Fruit fly (Drosophila melanogaster) whole organism, pupa: ENCODE data around the gene CG14655.

ENCODE experiments used
- CG10348 ChIP-seq: fragments of 200-800 bp; sonication (Bioruptor generic); IDR thresholded peaks from 2 replicates; pipeline ENCODE4 v1.3.6; 2022; ENCODE audit warnings: missing biosample characterization, missing genetic modification characterization
- CG12605 ChIP-seq: fragments of 200-800 bp; sonication (Bioruptor generic); IDR thresholded peaks from 2 replicates; pipeline ENCODE4 v1.3.6; 2022; ENCODE audit warnings: missing biosample characterization, missing genetic modification characterization
- CG13204 ChIP-seq: fragments of 200-800 bp; sonication (Bioruptor generic); optimal IDR thresholded peaks from 2 replicates; lab custom pipeline; 2018; ENCODE audit warnings: missing biosample characterization, mild to moderate bottlenecking, missing genetic modification characterization, moderate library complexity
- CG14655 ChIP-seq: fragments of 200-800 bp; sonication (Bioruptor generic); optimal IDR thresholded peaks from 3 replicates; lab custom pipeline; 2017; ENCODE audit warnings: mild to moderate bottlenecking, missing biosample characterization, missing genetic modification reagents, missing genetic modification characterization
- CG15710 ChIP-seq: fragments of 200-800 bp; sonication (Bioruptor generic); optimal IDR thresholded peaks from 2 replicates; lab custom pipeline; 2018; ENCODE audit warnings: missing biosample characterization, mild to moderate bottlenecking, missing genetic modification characterization, moderate library complexity
- CG17806 ChIP-seq: fragments of 200-800 bp; sonication (Bioruptor generic); optimal IDR thresholded peaks from 2 replicates; lab custom pipeline; 2018; ENCODE audit warnings: missing biosample characterization, mild to moderate bottlenecking, missing genetic modification characterization, moderate library complexity
- CG32121 ChIP-seq: fragments of 200-800 bp; sonication (Bioruptor generic); IDR thresholded peaks from 2 replicates; pipeline ENCODE4 v1.3.6; 2022; ENCODE audit warnings: missing biosample characterization, missing genetic modification characterization
- CG34367 ChIP-seq: fragments of 200-800 bp; sonication (Bioruptor generic); optimal IDR thresholded peaks from 2 replicates; lab custom pipeline; 2018; ENCODE audit warnings: missing biosample characterization, mild to moderate bottlenecking, missing genetic modification characterization
- CG4496 ChIP-seq: fragments of 200-800 bp; sonication (Bioruptor generic); IDR thresholded peaks from 3 replicates; pipeline ENCODE4 v1.3.6; 2022; ENCODE audit warnings: missing biosample characterization, missing genetic modification characterization
- CG8159 ChIP-seq: fragments of 200-800 bp; sonication (Bioruptor generic); optimal IDR thresholded peaks from 3 replicates; lab custom pipeline; 2018; ENCODE audit warnings: missing biosample characterization, mild to moderate bottlenecking, missing genetic modification characterization, moderate library complexity
- CG8301 ChIP-seq: fragments of 200-800 bp; sonication (Bioruptor generic); optimal IDR thresholded peaks from 2 replicates; lab custom pipeline; 2018; ENCODE audit warnings: missing biosample characterization, mild to moderate bottlenecking, missing genetic modification characterization
- CG9948 ChIP-seq: fragments of 200-800 bp; sonication (Bioruptor generic); optimal IDR thresholded peaks from 2 replicates; lab custom pipeline; 2018; ENCODE audit warnings: missing biosample characterization, mild to moderate bottlenecking, missing genetic modification characterization, moderate library complexity
- D1 ChIP-seq: fragments of 200-800 bp; sonication (Bioruptor generic); optimal IDR thresholded peaks from 2 replicates; lab custom pipeline; 2018; ENCODE audit warnings: missing biosample characterization, mild to moderate bottlenecking, missing genetic modification characterization, moderate library complexity
- EcR ChIP-seq: fragments of 200-800 bp; sonication (Bioruptor generic); optimal IDR thresholded peaks from 3 replicates; lab custom pipeline; 2019; ENCODE audit warnings: missing biosample characterization, missing genetic modification characterization, mild to moderate bottlenecking, moderate library complexity, missing genetic modification reagents
- Ets98B ChIP-seq: fragments of 200-800 bp; sonication (Bioruptor generic); IDR thresholded peaks from 2 replicates; pipeline ENCODE4 v1.3.6; 2022; ENCODE audit warnings: missing biosample characterization, missing genetic modification characterization
- Pif1A ChIP-seq: fragments of 200-800 bp; sonication (Bioruptor generic); optimal IDR thresholded peaks from 3 replicates; lab custom pipeline; 2016; ENCODE audit warnings: missing biosample characterization, missing genetic modification characterization
- Pif1B ChIP-seq: fragments of 200-800 bp; sonication (Bioruptor generic); optimal IDR thresholded peaks from 3 replicates; lab custom pipeline; 2016; ENCODE audit warnings: missing biosample characterization, missing genetic modification characterization
- Snoo ChIP-seq: fragments of 200-800 bp; sonication (Bioruptor generic); optimal IDR thresholded peaks from 3 replicates; lab custom pipeline; 2017; ENCODE audit warnings: missing biosample characterization, mild to moderate bottlenecking, missing genetic modification characterization, inconsistent platforms
- fd96Ca ChIP-seq: fragments of 200-800 bp; sonication (Bioruptor generic); IDR thresholded peaks from 3 replicates; pipeline ENCODE4 v1.3.6; 2022; ENCODE audit warnings: missing biosample characterization, missing genetic modification characterization
- gl ChIP-seq: fragments of 200-800 bp; sonication (Bioruptor generic); optimal IDR thresholded peaks from 2 replicates; lab custom pipeline; 2018; ENCODE audit warnings: missing biosample characterization, mild to moderate bottlenecking, missing genetic modification characterization
- rn ChIP-seq: fragments of 200-800 bp; sonication (Bioruptor generic); IDR thresholded peaks from 2 replicates; pipeline ENCODE4 v1.3.6; 2022; ENCODE audit warnings: missing biosample characterization, missing genetic modification characterization

The CG14655 gene

dm6 chr3R:4740592-4741500 is 39.3 kb downstream of the CG14655 start:
- TF ChIP-seq CG10348 (GFP tag; lab: Robert Waterston, UW) (no peak), CG8159 (tag; lab: Kevin White, UChicago) (peak; percentile 49), CG14655 (GFP tag; lab: Kevin White, UChicago) (peak; percentile 76), CG15710 (peak; percentile 46), Ets98B (GFP tag; lab: Robert Waterston, UW) (peak; percentile 84), CG4496 (peak; percentile 87), Pif1B (peak; percentile 59), CG17806 (tag; lab: Kevin White, UChicago) (peak; percentile 44), rn (GFP tag; lab: Robert Waterston, UW) (0 out of 2 replicates have a peak, but pooled peaks have one; percentile 19), fd96Ca (GFP tag; lab: Robert Waterston, UW) (peak; percentile 66; the same call in 2 of the 3 replicates), CG34367 (tag; lab: Kevin White, UChicago) (peak; percentile 62), D1 (tag; lab: Kevin White, UChicago) (no peak), CG9948 (peak; percentile 43), Snoo (peak; percentile 10), CG13204 (GFP tag; lab: Kevin White, UChicago) (peak; percentile 73), CG32121 (GFP tag; lab: Robert Waterston, UW) (peak; percentile 63), CG8301 (tag; lab: Kevin White, UChicago) (peak; percentile 56), CG12605 (GFP tag; lab: Robert Waterston, UW) (peak; percentile 95), Pif1A (GFP tag; lab: Kevin White, UChicago) (peak; percentile 81), gl (peak; percentile 74), EcR (GFP tag; lab: Kevin White, UChicago) (peak; percentile 78)

- peak; percentile 65 for TF ChIP-seq CG17806 (tag; lab: Kevin White, UChicago)
- no peak for TF ChIP-seq CG12605 (GFP tag; lab: Robert Waterston, UW)
- TF ChIP-seq CG14655 (GFP tag; lab: Kevin White, UChicago): peak; percentile 95
- peak; percentile 84 for TF ChIP-seq CG8159 (tag; lab: Kevin White, UChicago)
- peak; percentile 86 for TF ChIP-seq CG8301 (tag; lab: Kevin White, UChicago)
- TF ChIP-seq EcR (GFP tag; lab: Kevin White, UChicago): peak; percentile 61
- TF ChIP-seq CG4496: no peak
- peak; percentile 77 for TF ChIP-seq D1 (tag; lab: Kevin White, UChicago)
- TF ChIP-seq Pif1A (GFP tag; lab: Kevin White, UChicago): peak; percentile 78
- peak; percentile 40 for TF ChIP-seq CG13204 (GFP tag; lab: Kevin White, UChicago)
- peak; percentile 43 for TF ChIP-seq Pif1B
- peak; percentile 65 for TF ChIP-seq CG34367 (tag; lab: Kevin White, UChicago)
- no peak for TF ChIP-seq Ets98B (GFP tag; lab: Robert Waterston, UW)
- TF ChIP-seq CG15710: peak; percentile 76
- TF ChIP-seq CG32121 (GFP tag; lab: Robert Waterston, UW): no peak
- peak; percentile 81 for TF ChIP-seq Snoo
- TF ChIP-seq fd96Ca (GFP tag; lab: Robert Waterston, UW): no peak
- peak; percentile 81 for TF ChIP-seq CG9948
- no peak for TF ChIP-seq CG10348 (GFP tag; lab: Robert Waterston, UW)
- TF ChIP-seq rn (GFP tag; lab: Robert Waterston, UW): no peak
- no peak for TF ChIP-seq gl
Observed at dm6 chr3R:4739492-4740431, 40.3 kb downstream of the CG14655 start.

dm6 chr3R:4739192-4739491 is 41.0 kb downstream of the CG14655 start:
- TF ChIP-seq CG4496 (no peak), CG10348 (GFP tag; lab: Robert Waterston, UW) (no peak), CG9948 (no peak), CG8301 (tag; lab: Kevin White, UChicago) (no peak), CG17806 (tag; lab: Kevin White, UChicago) (no peak), CG32121 (GFP tag; lab: Robert Waterston, UW) (no peak), fd96Ca (GFP tag; lab: Robert Waterston, UW) (no peak), CG15710 (no peak), gl (no peak), D1 (tag; lab: Kevin White, UChicago) (no peak), CG14655 (GFP tag; lab: Kevin White, UChicago) (no peak), Snoo (no peak), Ets98B (GFP tag; lab: Robert Waterston, UW) (no peak)

dm6 chr3R:4738494-4739191 is 41.5 kb downstream of the CG14655 start:
- TF ChIP-seq CG8159 (tag; lab: Kevin White, UChicago) (peak; percentile 40), CG34367 (tag; lab: Kevin White, UChicago) (no peak), gl (no peak), CG15710 (peak; percentile 13), CG14655 (GFP tag; lab: Kevin White, UChicago) (peak; percentile 69), CG9948 (peak; percentile 14), Snoo (peak; percentile 5), rn (GFP tag; lab: Robert Waterston, UW) (no peak), D1 (tag; lab: Kevin White, UChicago) (peak; percentile 30), Pif1A (GFP tag; lab: Kevin White, UChicago) (peak; percentile 9), CG8301 (tag; lab: Kevin White, UChicago) (peak; percentile 57), CG12605 (GFP tag; lab: Robert Waterston, UW) (no peak), CG17806 (tag; lab: Kevin White, UChicago) (peak; percentile 46), Pif1B (no peak), CG10348 (GFP tag; lab: Robert Waterston, UW) (no peak)
